Worm (Caenorhabditis elegans) whole organism, L2 larva: ENCODE data around the gene spp-2.
A peak's percentile ranks its signal among the peaks of the same experiment; 100 is the strongest.

Source experiments
- C34F6.9 ChIP-seq: fragments of 150-350 bp; optimal IDR thresholded peaks from 2 replicates; lab custom pipeline; 2014; ENCODE audit warnings: missing biosample characterization, missing genetic modification characterization
- F13H6.1 ChIP-seq: sonication (generic microtip); optimal IDR thresholded peaks from 2 replicates; lab custom pipeline; 2016; ENCODE audit warnings: missing genetic modification characterization, missing compliant biosample characterization
- R02D3.7 ChIP-seq: fragments of 150-350 bp; optimal IDR thresholded peaks from 2 replicates; lab custom pipeline; 2014; ENCODE audit warnings: missing biosample characterization, missing genetic modification characterization
- Y55F3AM.14 ChIP-seq: fragments of 200-800 bp; sonication (Bioruptor generic); optimal IDR thresholded peaks from 2 replicates; lab custom pipeline; 2018; ENCODE audit warnings: mild to moderate bottlenecking, missing genetic modification characterization, missing compliant biosample characterization
- ZK546.5 ChIP-seq: sonication (generic microtip); optimal IDR thresholded peaks from 2 replicates; lab custom pipeline; 2017; ENCODE audit warnings: missing biosample characterization, missing genetic modification characterization
- alr-1 ChIP-seq: fragments of 150-350 bp; optimal IDR thresholded peaks from 2 replicates; lab custom pipeline; 2014; ENCODE audit warnings: missing biosample characterization, missing genetic modification characterization
- aly-2 ChIP-seq: fragments of 150-350 bp; optimal IDR thresholded peaks from 2 replicates; lab custom pipeline; 2014; ENCODE audit warnings: missing biosample characterization, missing genetic modification characterization
- blmp-1 ChIP-seq: sonication (generic microtip); optimal IDR thresholded peaks from 2 replicates; lab custom pipeline; 2017; ENCODE audit warnings: missing genetic modification characterization, mild to moderate bottlenecking, missing compliant biosample characterization, antibody characterized with exemption, moderate library complexity; ENCODE audit not compliant: insufficient read depth
- ceh-16 ChIP-seq: fragments of 150-350 bp; optimal IDR thresholded peaks from 2 replicates; lab custom pipeline; 2014; ENCODE audit warnings: missing biosample characterization, missing genetic modification characterization
- ceh-82 ChIP-seq: fragments of 150-350 bp; optimal IDR thresholded peaks from 2 replicates; lab custom pipeline; 2014; ENCODE audit warnings: missing biosample characterization, missing genetic modification characterization
- crh-2 ChIP-seq: sonication (generic microtip); optimal IDR thresholded peaks from 2 replicates; lab custom pipeline; 2017; ENCODE audit warnings: missing biosample characterization, missing genetic modification characterization
- dmd-4 ChIP-seq: sonication (generic microtip); optimal IDR thresholded peaks from 2 replicates; lab custom pipeline; 2017; ENCODE audit warnings: missing biosample characterization, missing genetic modification characterization
- egl-27 ChIP-seq: sonication (generic microtip); optimal IDR thresholded peaks from 3 replicates; lab custom pipeline; 2017; ENCODE audit warnings: missing biosample characterization, missing genetic modification reagents, missing genetic modification characterization
- elt-1 ChIP-seq: fragments of 150-350 bp; optimal IDR thresholded peaks from 2 replicates; lab custom pipeline; 2014; ENCODE audit warnings: missing biosample characterization, missing genetic modification characterization
- gmeb-1 ChIP-seq: fragments of 150-350 bp; optimal IDR thresholded peaks from 2 replicates; lab custom pipeline; 2014; ENCODE audit warnings: missing biosample characterization, missing genetic modification characterization
- lin-11 ChIP-seq: fragments of 150-350 bp; sonication (generic microtip); optimal IDR thresholded peaks from 2 replicates; lab custom pipeline; 2014; ENCODE audit warnings: missing biosample characterization, missing genetic modification characterization, inconsistent platforms, mixed read lengths
- lin-13 ChIP-seq: fragments of 150-350 bp; optimal IDR thresholded peaks from 2 replicates; lab custom pipeline; 2014; ENCODE audit warnings: missing biosample characterization, missing genetic modification reagents, missing genetic modification characterization
- lin-39 ChIP-seq: fragments of 150-350 bp; optimal IDR thresholded peaks from 2 replicates; lab custom pipeline; 2014; ENCODE audit warnings: missing biosample characterization, missing genetic modification reagents, missing genetic modification characterization
- lsy-2 ChIP-seq, 2 experiments: fragments of 150-350 bp in 1 of 2; sonication (generic microtip) in 1 of 2; optimal IDR thresholded peaks; 2 replicates each; lab custom pipeline; 2014 to 2017; ENCODE audit warnings: missing biosample characterization in 2 of 2, missing genetic modification characterization in 2 of 2
- mab-5 ChIP-seq: fragments of 150-350 bp; optimal IDR thresholded peaks from 2 replicates; lab custom pipeline; 2014; ENCODE audit warnings: missing biosample characterization, missing genetic modification characterization
- mbf-1 ChIP-seq: sonication (generic microtip); optimal IDR thresholded peaks from 2 replicates; lab custom pipeline; 2017; ENCODE audit warnings: missing biosample characterization, missing genetic modification characterization
- mdl-1 ChIP-seq, 2 experiments: fragments of 150-350 bp in 1 of 2; sonication (generic microtip) in 1 of 2; optimal IDR thresholded peaks; 2 replicates each; lab custom pipeline; 2017; ENCODE audit warnings: missing biosample characterization in 2 of 2, missing genetic modification characterization in 2 of 2
- nhr-10 ChIP-seq: sonication (generic microtip); optimal IDR thresholded peaks from 2 replicates; lab custom pipeline; 2017; ENCODE audit warnings: missing biosample characterization, missing genetic modification characterization
- nhr-11 ChIP-seq: fragments of 150-350 bp; optimal IDR thresholded peaks from 2 replicates; lab custom pipeline; 2014; ENCODE audit warnings: missing biosample characterization, missing genetic modification characterization
- nhr-12 ChIP-seq: fragments of 150-350 bp; optimal IDR thresholded peaks from 2 replicates; lab custom pipeline; 2014; ENCODE audit warnings: missing biosample characterization, missing genetic modification characterization
- nhr-129 ChIP-seq: fragments of 150-350 bp; optimal IDR thresholded peaks from 2 replicates; lab custom pipeline; 2014; ENCODE audit warnings: missing biosample characterization, missing genetic modification characterization
- nhr-23 ChIP-seq: fragments of 150-350 bp; optimal IDR thresholded peaks from 2 replicates; lab custom pipeline; 2014; ENCODE audit warnings: missing biosample characterization, missing genetic modification reagents, missing genetic modification characterization
- nhr-237 ChIP-seq: fragments of 150-350 bp; optimal IDR thresholded peaks from 2 replicates; lab custom pipeline; 2014; ENCODE audit warnings: missing biosample characterization, missing genetic modification characterization
- nhr-25 ChIP-seq: fragments of 150-350 bp; sonication (generic microtip); optimal IDR thresholded peaks from 3 replicates; lab custom pipeline; 2014; ENCODE audit warnings: missing biosample characterization, missing genetic modification characterization
- nhr-6 ChIP-seq: fragments of 150-350 bp; optimal IDR thresholded peaks from 2 replicates; lab custom pipeline; 2014; ENCODE audit warnings: missing biosample characterization, missing genetic modification characterization
- nhr-77 ChIP-seq: fragments of 150-350 bp; optimal IDR thresholded peaks from 2 replicates; lab custom pipeline; 2014; ENCODE audit warnings: missing biosample characterization, missing genetic modification characterization
- skn-1 ChIP-seq: sonication (generic microtip); optimal IDR thresholded peaks from 2 replicates; lab custom pipeline; 2017; ENCODE audit warnings: missing biosample characterization, missing genetic modification characterization
- sma-9 ChIP-seq, 2 experiments: fragments of 150-350 bp in 1 of 2; sonication (generic microtip) in 1 of 2; optimal IDR thresholded peaks; 2 replicates each; lab custom pipeline; 2014 to 2016; ENCODE audit warnings: missing genetic modification characterization in 2 of 2, mild to moderate bottlenecking in 1 of 2, missing biosample characterization in 1 of 2, missing compliant biosample characterization in 1 of 2, missing genetic modification reagents in 1 of 2, moderate library complexity in 1 of 2
- unc-39 ChIP-seq: fragments of 150-350 bp; optimal IDR thresholded peaks from 2 replicates; lab custom pipeline; 2014; ENCODE audit warnings: missing biosample characterization, missing genetic modification characterization
- unc-55 ChIP-seq: fragments of 150-350 bp; sonication (generic microtip); optimal IDR thresholded peaks from 3 replicates; lab custom pipeline; 2014; ENCODE audit warnings: missing biosample characterization, missing genetic modification reagents, missing genetic modification characterization
- unc-62 ChIP-seq: fragments of 150-350 bp; optimal IDR thresholded peaks from 2 replicates; lab custom pipeline; 2014; ENCODE audit warnings: missing biosample characterization, missing genetic modification reagents, missing genetic modification characterization
- zag-1 ChIP-seq: fragments of 150-350 bp; optimal IDR thresholded peaks from 2 replicates; lab custom pipeline; 2014; ENCODE audit warnings: missing biosample characterization, missing genetic modification characterization
- ztf-1 ChIP-seq: fragments of 200-800 bp; sonication (Bioruptor generic); conservative IDR thresholded peaks from 2 replicates; pipeline ENCODE4 v1.3.6; 2022; ENCODE audit warnings: missing genetic modification characterization, missing compliant biosample characterization
- ztf-11 ChIP-seq: sonication (generic microtip); optimal IDR thresholded peaks from 2 replicates; lab custom pipeline; 2017; ENCODE audit warnings: missing biosample characterization, missing genetic modification characterization
- ztf-4 ChIP-seq: fragments of 150-350 bp; optimal IDR thresholded peaks from 2 replicates; lab custom pipeline; 2014; ENCODE audit warnings: missing biosample characterization, missing genetic modification characterization

Gene spp-2

DNA sequence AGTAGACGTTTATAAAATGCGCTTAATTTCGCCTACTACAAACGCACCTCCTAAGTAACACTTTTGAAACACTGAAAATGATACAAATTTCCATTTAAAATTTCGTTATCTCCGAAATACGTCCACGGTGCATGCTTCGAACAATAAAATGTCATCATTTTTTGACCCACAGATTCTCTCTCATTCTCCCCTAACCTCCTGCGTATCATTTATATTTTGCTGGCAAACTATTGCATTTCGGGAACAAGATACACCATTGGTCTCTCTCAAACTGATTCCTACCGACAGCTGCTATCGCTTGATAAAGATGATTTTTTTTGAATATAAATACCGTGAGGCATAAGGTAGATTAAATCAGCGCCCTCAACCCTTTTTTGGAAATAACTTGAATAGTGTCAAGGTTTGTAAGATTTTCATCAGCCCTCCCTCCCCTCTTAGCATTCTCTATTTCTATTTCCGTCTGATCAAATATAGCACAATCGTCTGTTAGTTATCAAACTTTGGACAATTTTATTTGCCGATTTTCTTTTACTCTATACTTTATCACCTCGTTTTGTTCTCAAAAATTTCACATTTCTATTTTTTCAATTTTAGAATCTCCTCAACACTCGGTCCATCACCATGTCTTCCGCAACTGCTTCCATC lies 24.4 kb upstream of the spp-2 start, which contains the start of gene C07D8.6 (continued):
- no peak for TF ChIP-seq mab-5 (tag; lab: Kevin White, UChicago)
- TF ChIP-seq C34F6.9 (tag; lab: Kevin White, UChicago): no peak
- no peak for TF ChIP-seq nhr-23 (tag; lab: Kevin White, UChicago)
- TF ChIP-seq ceh-16 (tag; lab: Kevin White, UChicago): no peak
- no peak for TF ChIP-seq nhr-77 (tag; lab: Kevin White, UChicago)
- TF ChIP-seq aly-2: no peak
- peak; percentile 88 for TF ChIP-seq skn-1 (tag; lab: Kevin White, UChicago)
- TF ChIP-seq elt-1 (tag; lab: Kevin White, UChicago): no peak
- TF ChIP-seq lin-11 (tag; lab: Kevin White, UChicago): no peak
- TF ChIP-seq alr-1 (tag; lab: Kevin White, UChicago): no peak
- TF ChIP-seq ztf-4: no peak
- peak in 1 of 2 experiments; percentile 25 for TF ChIP-seq lsy-2 (tag; optimal IDR thresholded peaks at IDR 0.05; lab: Kevin White, UChicago)
- TF ChIP-seq dmd-4 (tag; lab: Kevin White, UChicago): no peak
- no peak for TF ChIP-seq nhr-237
- peak in 1 of 2 experiments; percentile 9 for TF ChIP-seq mdl-1 (tag; optimal IDR thresholded peaks at IDR 0.05; lab: Kevin White, UChicago)
- no peak for TF ChIP-seq unc-62 (GFP tag; lab: Kevin White, UChicago)
- TF ChIP-seq nhr-6 (tag; lab: Kevin White, UChicago): no peak
- TF ChIP-seq zag-1: no peak
- TF ChIP-seq egl-27 (tag; lab: Kevin White, UChicago): no peak
- peak; percentile 79 for TF ChIP-seq sma-9 (GFP tag; optimal IDR thresholded peaks at IDR 0.05; lab: Kevin White, UChicago)
- TF ChIP-seq sma-9 (tag; optimal IDR thresholded peaks at IDR 0.05; lab: Kevin White, UChicago): no peak
- TF ChIP-seq nhr-25 (tag; lab: Kevin White, UChicago): no peak
- no peak for TF ChIP-seq lin-13
- no peak for TF ChIP-seq lin-39 (tag; lab: Kevin White, UChicago)
- no peak for TF ChIP-seq unc-55 (GFP tag; lab: Kevin White, UChicago)
- TF ChIP-seq, all 48 proteins: peak for 10

ce11 chrX:7340394-7340793 lies 23.8 kb upstream of the spp-2 start:
- TF ChIP-seq F13H6.1 (tag; lab: Kevin White, UChicago) (no peak), ztf-1 (GFP tag; lab: Robert Waterston, UW) (no peak), sma-9 (GFP tag; optimal IDR thresholded peaks at IDR 0.05; lab: Kevin White, UChicago) (no peak), sma-9 (tag; optimal IDR thresholded peaks at IDR 0.05; lab: Kevin White, UChicago) (no peak), lin-39 (tag; lab: Kevin White, UChicago) (no peak), unc-62 (GFP tag; lab: Kevin White, UChicago) (no peak), ztf-4 (no peak), ceh-82 (tag; lab: Kevin White, UChicago) (no peak), nhr-129 (tag; lab: Kevin White, UChicago) (peak; percentile 0), lin-11 (tag; lab: Kevin White, UChicago) (peak; percentile 22), ZK546.5 (no peak), mab-5 (tag; lab: Kevin White, UChicago) (no peak), dmd-4 (tag; lab: Kevin White, UChicago) (no peak), nhr-25 (tag; lab: Kevin White, UChicago) (peak; percentile 6), unc-39 (no peak), alr-1 (tag; lab: Kevin White, UChicago) (no peak), lin-13 (no peak), egl-27 (tag; lab: Kevin White, UChicago) (no peak), crh-2 (tag; lab: Kevin White, UChicago) (no peak), lsy-2 (tag; optimal IDR thresholded peaks at IDR 0.05; lab: Kevin White, UChicago) (peak in 1 of 2 experiments; percentile 5), gmeb-1 (no peak), nhr-12 (tag; lab: Kevin White, UChicago) (no peak), nhr-11 (tag; lab: Kevin White, UChicago) (no peak), ztf-11 (tag; lab: Kevin White, UChicago) (no peak), ceh-16 (tag; lab: Kevin White, UChicago) (no peak), unc-55 (GFP tag; lab: Kevin White, UChicago) (peak; percentile 31), Y55F3AM.14 (GFP tag; lab: Kevin White, UChicago) (no peak), blmp-1 (tag; lab: Kevin White, UChicago) (peak; percentile 10), nhr-10 (tag; lab: Kevin White, UChicago) (no peak), mbf-1 (no peak), R02D3.7 (tag; lab: Kevin White, UChicago) (no peak)
